Fruit fly (Drosophila melanogaster): ENCODE data around the gene Manf.

Manf gene

DNA sequence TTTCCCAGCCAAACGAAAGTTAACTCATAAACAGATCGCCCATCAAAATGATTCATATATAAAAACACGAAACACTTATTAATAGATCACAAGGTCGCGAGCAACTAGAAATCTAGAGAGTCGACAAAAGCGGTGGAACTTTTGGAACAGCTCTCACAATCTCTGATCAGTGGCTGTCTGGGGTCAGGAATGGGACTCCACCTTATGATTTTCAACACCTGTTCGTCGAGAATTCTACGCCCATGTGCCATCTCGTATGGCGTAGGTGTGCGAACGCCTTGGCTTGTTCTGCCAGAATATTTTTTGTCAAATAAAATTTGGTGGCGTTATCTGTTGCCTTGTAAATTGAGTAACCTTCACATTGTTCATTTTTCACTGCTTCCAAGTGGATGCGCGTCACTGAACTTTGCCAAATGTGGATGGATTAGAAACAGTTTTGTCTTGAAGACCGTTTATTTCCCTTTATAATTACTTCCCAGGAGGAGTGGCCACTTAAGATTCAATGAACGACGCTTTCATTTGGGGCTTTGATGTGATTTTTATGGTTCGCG lies 6.3 kb downstream of the Manf start (continued):
- TF ChIP-seq CG12155 (GFP tag; optimal IDR thresholded peaks at IDR 0.05) (peak; percentile 18), Lim3 (GFP tag; IDR thresholded peaks at IDR 0.05) (no peak), pita (GFP tag; optimal IDR thresholded peaks at IDR 0.05) (no peak), Abd-B (GFP tag; optimal IDR thresholded peaks at IDR 0.05) (no peak), ftz-f1 (GFP tag; optimal IDR thresholded peaks at IDR 0.05) (peak; percentile 95), tap (tag; optimal IDR thresholded peaks at IDR 0.05) (no peak), Awh (GFP tag; IDR thresholded peaks at IDR 0.05) (no peak), klu (GFP tag; IDR thresholded peaks at IDR 0.05) (0 out of 2 replicates have a peak, but pooled peaks have one; percentile 41), CG13123 (GFP tag; optimal IDR thresholded peaks at IDR 0.05) (no peak), CG15011 (GFP tag; optimal IDR thresholded peaks at IDR 0.05) (no peak), jumu (GFP tag; optimal IDR thresholded peaks at IDR 0.05) (peak; percentile 33), zfh2 (GFP tag; optimal IDR thresholded peaks at IDR 0.05) (peak; percentile 67), Opbp (GFP tag; IDR thresholded peaks at IDR 0.05; ENCODE audit: partially characterized antibody) (no peak), bsh (GFP tag; optimal IDR thresholded peaks at IDR 0.05) (no peak), chinmo (GFP tag; IDR thresholded peaks at IDR 0.05; ENCODE audit: partially characterized antibody) (peak; percentile 82; the same call in 2 of the 4 replicates), fd3F (GFP tag; optimal IDR thresholded peaks at IDR 0.05) (peak; percentile 5), sd (tag; optimal IDR thresholded peaks at IDR 0.05) (peak; percentile 93), CG10267 (tag; optimal IDR thresholded peaks at IDR 0.05) (no peak), CG4404 (GFP tag; IDR thresholded peaks at IDR 0.05) (no peak), MBD-R2 (GFP tag; IDR thresholded peaks at IDR 0.05) (peak; percentile 43; the same call in 1 of the 2 replicates), bbx (GFP tag; IDR thresholded peaks at IDR 0.05; ENCODE audit: partially characterized antibody) (no peak), CG17829 (tag; optimal IDR thresholded peaks at IDR 0.05) (no peak), kni (GFP tag; optimal IDR thresholded peaks at IDR 0.05) (no peak), Doc2 (GFP tag; IDR thresholded peaks at IDR 0.05) (no peak), sima (GFP tag; optimal IDR thresholded peaks at IDR 0.05) (no peak), CG10209 (GFP tag; optimal IDR thresholded peaks at IDR 0.05) (no peak), HmgD (GFP tag; optimal IDR thresholded peaks at IDR 0.05) (no peak), CG14014 (GFP tag; IDR thresholded peaks at IDR 0.05) (peak; percentile 55; the same call in 1 of the 2 replicates), CkIIα-i1 (GFP tag; IDR thresholded peaks at IDR 0.05) (no peak), pan (optimal IDR thresholded peaks at IDR 0.05) (no peak), pan (GFP tag; optimal IDR thresholded peaks at IDR 0.05 in 1 of 2, IDR thresholded peaks at IDR 0.05 in 1 of 2) (peak in 1 of 2 experiments; percentile 31), tna (GFP tag; IDR thresholded peaks at IDR 0.05; ENCODE audit: partially characterized antibody) (no peak), CG10147 (GFP tag; optimal IDR thresholded peaks at IDR 0.05) (no peak), CG11085 (GFP tag; IDR thresholded peaks at IDR 0.05) (peak; percentile 59; the same call in 1 of the 2 replicates), CG11456 (GFP tag; IDR thresholded peaks at IDR 0.05) (peak; percentile 82), CG10979 (tag; optimal IDR thresholded peaks at IDR 0.05) (no peak), CG16863 (GFP tag; optimal IDR thresholded peaks at IDR 0.05) (no peak), CG2116 (GFP tag; optimal IDR thresholded peaks at IDR 0.05) (no peak), row (GFP tag; IDR thresholded peaks at IDR 0.05) (peak; percentile 56), GATAe (GFP tag; conservative IDR thresholded peaks at IDR 0.05) (no peak), CG7786 (GFP tag; optimal IDR thresholded peaks at IDR 0.05) (peak; percentile 64), exex (tag; optimal IDR thresholded peaks at IDR 0.05) (peak; percentile 2), lov (optimal IDR thresholded peaks at IDR 0.05) (no peak), lov (GFP tag; IDR thresholded peaks at IDR 0.05) (0 out of 3 replicates have a peak, but pooled peaks have one; percentile 17), stc (GFP tag; IDR thresholded peaks at IDR 0.05) (no peak), dpn (GFP tag; optimal IDR thresholded peaks at IDR 0.05) (peak; percentile 40 to 48), Kr (GFP tag; optimal IDR thresholded peaks at IDR 0.05) (no peak), scrt (GFP tag; optimal IDR thresholded peaks at IDR 0.05) (no peak), grn (GFP tag; optimal IDR thresholded peaks at IDR 0.05) (no peak), Scr (GFP tag; IDR thresholded peaks at IDR 0.05; ENCODE audit: partially characterized antibody) (no peak)
